Fruit fly (Drosophila melanogaster) whole organism, embryonic: ENCODE data around the gene Ldaf1.
A peak's percentile ranks its signal among the peaks of the same experiment; 100 is the strongest.

Experiments used
- Asciz ChIP-seq: fragments of 200-800 bp; sonication (Bioruptor generic); optimal IDR thresholded peaks from 2 replicates; lab custom pipeline; 2017; ENCODE audit warnings: missing biosample characterization, mild to moderate bottlenecking, missing genetic modification characterization, missing genetic modification reagents
- Bgb ChIP-seq: fragments of 200-800 bp; sonication (Bioruptor generic); IDR thresholded peaks from 2 replicates; pipeline ENCODE4 v1.3.6; 2022; ENCODE audit warnings: missing biosample characterization, missing genetic modification characterization; ENCODE audit not compliant: partially characterized antibody
- CG10366 ChIP-seq: fragments of 200-800 bp; sonication (Bioruptor generic); IDR thresholded peaks from 2 replicates; pipeline ENCODE4 v1.3.6; 2022; ENCODE audit warnings: missing biosample characterization, missing genetic modification characterization
- CG13296 ChIP-seq: fragments of 200-800 bp; sonication (Bioruptor generic); optimal IDR thresholded peaks from 3 replicates; lab custom pipeline; 2018; ENCODE audit warnings: missing biosample characterization, mild to moderate bottlenecking, missing genetic modification characterization
- CG15479 ChIP-seq: fragments of 200-800 bp; sonication (Bioruptor generic); optimal IDR thresholded peaks from 3 replicates; lab custom pipeline; 2019; ENCODE audit warnings: missing biosample characterization, mild to moderate bottlenecking, missing genetic modification characterization, moderate library complexity
- CG15514 ChIP-seq: fragments of 200-800 bp; sonication (Bioruptor generic); optimal IDR thresholded peaks from 3 replicates; lab custom pipeline; 2017; ENCODE audit warnings: missing biosample characterization, missing genetic modification characterization, mild to moderate bottlenecking, moderate library complexity, missing genetic modification reagents
- CG18262 ChIP-seq: fragments of 200-800 bp; optimal IDR thresholded peaks from 3 replicates; lab custom pipeline; 2019; ENCODE audit warnings: missing biosample characterization, mild to moderate bottlenecking, missing genetic modification characterization, moderate library complexity
- CG3065 ChIP-seq: fragments of 200-800 bp; sonication (Bioruptor generic); optimal IDR thresholded peaks from 2 replicates; lab custom pipeline; 2016; ENCODE audit warnings: missing biosample characterization, missing genetic modification characterization
- CG32772 ChIP-seq: fragments of 200-800 bp; sonication (Bioruptor generic); IDR thresholded peaks from 2 replicates; pipeline ENCODE4 v1.3.6; 2022; ENCODE audit warnings: missing biosample characterization, missing genetic modification characterization
- CG5180 ChIP-seq: fragments of 200-800 bp; sonication (Bioruptor generic); optimal IDR thresholded peaks from 3 replicates; lab custom pipeline; 2017; ENCODE audit warnings: missing biosample characterization, missing genetic modification characterization, mild to moderate bottlenecking, moderate library complexity, missing genetic modification reagents
- CG6175 ChIP-seq: fragments of 200-800 bp; sonication (Bioruptor generic); IDR thresholded peaks from 3 replicates; pipeline ENCODE4 v1.3.6; 2022; ENCODE audit warnings: missing biosample characterization, missing genetic modification characterization
- CG6654 ChIP-seq: fragments of 200-800 bp; sonication (Bioruptor generic); optimal IDR thresholded peaks from 2 replicates; lab custom pipeline; 2017; ENCODE audit warnings: missing biosample characterization, mild to moderate bottlenecking, missing genetic modification characterization
- CG6854 ChIP-seq: fragments of 200-800 bp; sonication (Bioruptor generic); optimal IDR thresholded peaks from 3 replicates; lab custom pipeline; 2017; ENCODE audit warnings: missing biosample characterization, mild to moderate bottlenecking, missing genetic modification characterization
- CG9727 ChIP-seq: fragments of 200-800 bp; sonication (Bioruptor generic); optimal IDR thresholded peaks from 3 replicates; lab custom pipeline; 2017; ENCODE audit warnings: missing biosample characterization, mild to moderate bottlenecking, missing genetic modification characterization
- Camta ChIP-seq: fragments of 200-800 bp; sonication (Bioruptor generic); optimal IDR thresholded peaks from 2 replicates; lab custom pipeline; 2016; ENCODE audit warnings: missing biosample characterization, missing genetic modification characterization
- Dad ChIP-seq: fragments of 200-800 bp; sonication (Bioruptor generic); optimal IDR thresholded peaks from 3 replicates; lab custom pipeline; 2016; ENCODE audit warnings: missing biosample characterization, missing genetic modification characterization
- Dfd ChIP-seq, 2 experiments: fragments of >200 bp; optimal IDR thresholded peaks; 2 replicates each; lab custom pipeline; 2017; ENCODE audit warnings: missing biosample characterization in 2 of 2, missing genetic modification characterization in 2 of 2
- ERR ChIP-seq: fragments of 200-800 bp; sonication (Bioruptor generic); optimal IDR thresholded peaks from 2 replicates; lab custom pipeline; 2016; ENCODE audit warnings: missing biosample characterization, missing genetic modification characterization
- Ets97D ChIP-seq: fragments of 200-800 bp; sonication (Bioruptor generic); optimal IDR thresholded peaks from 3 replicates; lab custom pipeline; 2016; ENCODE audit warnings: missing biosample characterization, missing genetic modification characterization
- Hmr ChIP-seq: fragments of 200-800 bp; sonication (Bioruptor generic); optimal IDR thresholded peaks from 3 replicates; lab custom pipeline; 2017; ENCODE audit warnings: mild to moderate bottlenecking, missing biosample characterization, missing genetic modification reagents, missing genetic modification characterization
- Hr3 ChIP-seq: fragments of 200-800 bp; sonication (Bioruptor generic); optimal IDR thresholded peaks from 3 replicates; lab custom pipeline; 2016; ENCODE audit warnings: missing biosample characterization, missing genetic modification characterization
- Max ChIP-seq: fragments of 200-800 bp; sonication (Bioruptor generic); optimal IDR thresholded peaks from 2 replicates; lab custom pipeline; 2016; ENCODE audit warnings: missing biosample characterization, mild to moderate bottlenecking, missing genetic modification characterization
- Mrtf ChIP-seq: fragments of 200-800 bp; sonication (Bioruptor generic); IDR thresholded peaks from 3 replicates; pipeline ENCODE4 v1.3.6; 2022; ENCODE audit warnings: missing biosample characterization, missing genetic modification characterization
- Nf-YA ChIP-seq: fragments of 200-800 bp; sonication (Bioruptor generic); IDR thresholded peaks from 2 replicates; pipeline ENCODE4 v1.3.6; 2022; ENCODE audit warnings: missing biosample characterization, missing genetic modification characterization
- Nf-YC ChIP-seq: fragments of 200-800 bp; optimal IDR thresholded peaks from 3 replicates; lab custom pipeline; 2019; ENCODE audit warnings: missing biosample characterization, mild to moderate bottlenecking, missing genetic modification characterization, moderate library complexity
- PHDP ChIP-seq: fragments of 200-800 bp; sonication (Bioruptor generic); optimal IDR thresholded peaks from 3 replicates; lab custom pipeline; 2018; ENCODE audit warnings: missing biosample characterization, mild to moderate bottlenecking, missing genetic modification characterization, moderate library complexity
- Poxn ChIP-seq: fragments of 200-800 bp; sonication (Bioruptor generic); IDR thresholded peaks from 2 replicates; pipeline ENCODE4 v1.3.6; 2022; ENCODE audit warnings: missing biosample characterization, missing genetic modification characterization
- Taf1 ChIP-seq: fragments of 200-800 bp; sonication (Bioruptor generic); IDR thresholded peaks from 2 replicates; pipeline ENCODE4 v1.3.6; 2022; ENCODE audit warnings: missing biosample characterization, missing genetic modification characterization
- ab ChIP-seq: fragments of 200-800 bp; sonication (Bioruptor generic); optimal IDR thresholded peaks from 2 replicates; lab custom pipeline; 2016; ENCODE audit warnings: missing biosample characterization, missing genetic modification characterization
- al ChIP-seq: fragments of 200-800 bp; sonication (Bioruptor generic); IDR thresholded peaks from 2 replicates; pipeline ENCODE4 v1.3.6; 2022; ENCODE audit warnings: missing biosample characterization, missing genetic modification characterization
- br ChIP-seq: fragments of >200 bp; optimal IDR thresholded peaks from 2 replicates; lab custom pipeline; 2017
- btn ChIP-seq: fragments of 200-800 bp; sonication (Bioruptor generic); optimal IDR thresholded peaks from 2 replicates; lab custom pipeline; 2016; ENCODE audit warnings: missing biosample characterization, missing genetic modification characterization
- crol ChIP-seq: fragments of 200-800 bp; sonication (Bioruptor generic); IDR thresholded peaks from 2 replicates; pipeline ENCODE4 v1.3.6; 2022; ENCODE audit warnings: missing biosample characterization, missing genetic modification characterization
- dan ChIP-seq: fragments of 200-800 bp; sonication (Bioruptor generic); IDR thresholded peaks from 2 replicates; pipeline ENCODE4 v1.3.6; 2022; ENCODE audit warnings: missing biosample characterization, missing genetic modification characterization
- eyg ChIP-seq: fragments of 200-800 bp; sonication (Bioruptor generic); optimal IDR thresholded peaks from 3 replicates; lab custom pipeline; 2016; ENCODE audit warnings: missing biosample characterization, missing genetic modification characterization
- ftz-f1 ChIP-seq: fragments of 200-800 bp; sonication (Bioruptor generic); optimal IDR thresholded peaks from 2 replicates; lab custom pipeline; 2016; ENCODE audit warnings: missing biosample characterization, missing genetic modification characterization
- gce ChIP-seq: fragments of 200-800 bp; sonication (Bioruptor generic); IDR thresholded peaks from 3 replicates; pipeline ENCODE4 v1.3.6; 2022; ENCODE audit warnings: missing biosample characterization, missing genetic modification characterization
- hkb ChIP-seq, 2 experiments: fragments of 200-800 bp in 1 of 2; fragments of >200 bp in 1 of 2; sonication (Bioruptor generic) in 1 of 2; IDR thresholded peaks in 1 of 2; optimal IDR thresholded peaks in 1 of 2; 2 replicates each; pipeline versions ENCODE4 v1.3.6 to Lab custom; 2017 to 2022; ENCODE audit warnings: missing biosample characterization in 1 of 2, missing genetic modification characterization in 1 of 2
- inv ChIP-seq: fragments of 200-800 bp; sonication (Bioruptor generic); IDR thresholded peaks from 2 replicates; pipeline ENCODE4 v1.3.6; 2022; ENCODE audit warnings: missing biosample characterization, missing genetic modification characterization; ENCODE audit not compliant: partially characterized antibody
- jumu ChIP-seq: fragments of 200-800 bp; sonication (Bioruptor generic); optimal IDR thresholded peaks from 3 replicates; lab custom pipeline; 2016; ENCODE audit warnings: missing biosample characterization, missing genetic modification characterization
- kay ChIP-seq: fragments of 200-800 bp; sonication (Bioruptor generic); optimal IDR thresholded peaks from 2 replicates; lab custom pipeline; 2016; ENCODE audit warnings: missing biosample characterization, missing genetic modification characterization
- nerfin-1 ChIP-seq: fragments of 200-800 bp; sonication (Bioruptor generic); optimal IDR thresholded peaks from 3 replicates; lab custom pipeline; 2019; ENCODE audit warnings: missing biosample characterization, mild to moderate bottlenecking, missing genetic modification characterization, moderate library complexity
- nom ChIP-seq: fragments of 200-800 bp; sonication (Bioruptor generic); optimal IDR thresholded peaks from 2 replicates; lab custom pipeline; 2017; ENCODE audit warnings: missing biosample characterization, missing genetic modification characterization, mild to moderate bottlenecking, moderate library complexity, missing genetic modification reagents
- pita ChIP-seq: fragments of 200-800 bp; sonication (Bioruptor generic); optimal IDR thresholded peaks from 2 replicates; lab custom pipeline; 2017; ENCODE audit warnings: missing biosample characterization, mild to moderate bottlenecking, missing genetic modification characterization
- psq ChIP-seq: fragments of 200-800 bp; sonication (Bioruptor generic); optimal IDR thresholded peaks from 2 replicates; lab custom pipeline; 2017; ENCODE audit warnings: missing biosample characterization, missing genetic modification characterization
- repo ChIP-seq: fragments of 200-800 bp; sonication (Bioruptor generic); optimal IDR thresholded peaks from 2 replicates; lab custom pipeline; 2016; ENCODE audit warnings: missing biosample characterization, missing genetic modification characterization
- sens-2 ChIP-seq: fragments of 200-800 bp; sonication (Bioruptor generic); IDR thresholded peaks from 2 replicates; pipeline ENCODE4 v1.3.6; 2022; ENCODE audit warnings: missing biosample characterization, missing genetic modification characterization
- slp2 ChIP-seq: fragments of 200-800 bp; sonication (Bioruptor generic); optimal IDR thresholded peaks from 2 replicates; lab custom pipeline; 2016; ENCODE audit warnings: missing biosample characterization, missing genetic modification characterization
- sqz ChIP-seq: fragments of 200-800 bp; sonication (Bioruptor generic); optimal IDR thresholded peaks from 3 replicates; lab custom pipeline; 2018; ENCODE audit warnings: missing biosample characterization, mild to moderate bottlenecking, missing genetic modification characterization
- tup ChIP-seq: fragments of 200-800 bp; sonication (Bioruptor generic); optimal IDR thresholded peaks from 2 replicates; lab custom pipeline; 2016; ENCODE audit warnings: missing biosample characterization, mild to moderate bottlenecking, missing genetic modification characterization, moderate library complexity
- vvl ChIP-seq: fragments of 200-800 bp; sonication (Bioruptor generic); IDR thresholded peaks from 2 replicates; pipeline ENCODE4 v1.3.6; 2022; ENCODE audit warnings: missing biosample characterization, missing genetic modification characterization

The Ldaf1 gene

dm6 chrX:1858867-1859266 is 42.8 kb downstream of the Ldaf1 start, which contains the start of gene Lamtor5 (continued):
- TF ChIP-seq slp2 = peak; percentile 29
- TF ChIP-seq Hmr (GFP tag; lab: Kevin White, UChicago) = peak; percentile 49
- TF ChIP-seq nerfin-1 (tag; lab: Kevin White, UChicago) = peak; percentile 30
- TF ChIP-seq Camta (GFP tag; lab: Kevin White, UChicago) = no peak
- TF ChIP-seq nom (GFP tag; lab: Kevin White, UChicago) = peak; percentile 28
- no peak for TF ChIP-seq btn (GFP tag; lab: Kevin White, UChicago)
- no peak for TF ChIP-seq ab (GFP tag; lab: Kevin White, UChicago)
- peak; percentile 41 for TF ChIP-seq CG13296 (GFP tag; lab: Kevin White, UChicago)
- no peak for TF ChIP-seq ERR
- no peak for TF ChIP-seq CG5180
- peak; percentile 13 for TF ChIP-seq sqz
- TF ChIP-seq hkb (optimal IDR thresholded peaks at IDR 0.05; lab: Kevin White, UChicago) = no peak
- peak; percentile 39; the same call in 1 of the 2 replicates for TF ChIP-seq hkb (GFP tag; IDR thresholded peaks at IDR 0.05; lab: Robert Waterston, UW)
- no peak for TF ChIP-seq Hr3 (GFP tag; lab: Kevin White, UChicago)
- TF ChIP-seq CG15514 (GFP tag; lab: Kevin White, UChicago) = peak; percentile 61
- TF ChIP-seq Max (GFP tag; lab: Kevin White, UChicago) = peak; percentile 24
- no peak for TF ChIP-seq dan (GFP tag; lab: Robert Waterston, UW)
- no peak for TF ChIP-seq CG6654 (GFP tag; lab: Kevin White, UChicago)
- no peak for TF ChIP-seq sens-2
- TF ChIP-seq crol (GFP tag; lab: Robert Waterston, UW) = no peak
- TF ChIP-seq gce (GFP tag; lab: Robert Waterston, UW) = no peak
- no peak for TF ChIP-seq Dfd (GFP tag; optimal IDR thresholded peaks at IDR 0.05; lab: Kevin White, UChicago)
- TF ChIP-seq CG6175 (GFP tag; lab: Robert Waterston, UW) = 0 out of 3 replicates have a peak, but pooled peaks have one; percentile 10
- TF ChIP-seq ftz-f1 (GFP tag; lab: Kevin White, UChicago) = no peak
- TF ChIP-seq tup (GFP tag; lab: Kevin White, UChicago) = no peak
- TF ChIP-seq Mrtf = no peak
- TF ChIP-seq CG3065 (GFP tag; lab: Kevin White, UChicago) = no peak
- peak; percentile 40 for TF ChIP-seq PHDP (tag; lab: Kevin White, UChicago)
- TF ChIP-seq CG18262 (tag; lab: Kevin White, UChicago) = peak; percentile 32
- TF ChIP-seq jumu (GFP tag; lab: Kevin White, UChicago) = peak; percentile 29
- 0 out of 2 replicates have a peak, but pooled peaks have one; percentile 20 for TF ChIP-seq CG10366 (GFP tag; lab: Robert Waterston, UW)
- no peak for TF ChIP-seq Nf-YA (GFP tag; lab: Robert Waterston, UW)
- TF ChIP-seq pita (GFP tag; lab: Kevin White, UChicago) = no peak
- TF ChIP-seq CG15479 (GFP tag; lab: Kevin White, UChicago) = no peak
- TF ChIP-seq Nf-YC (tag; lab: Kevin White, UChicago) = peak; percentile 29
- peak; percentile 32 for TF ChIP-seq CG6854 (GFP tag; lab: Kevin White, UChicago)
- TF ChIP-seq Ets97D (GFP tag; lab: Kevin White, UChicago) = peak; percentile 28
- no peak for TF ChIP-seq eyg (GFP tag; lab: Kevin White, UChicago)
- TF ChIP-seq kay = no peak
- TF ChIP-seq psq (GFP tag; lab: Kevin White, UChicago) = no peak
- TF ChIP-seq Dad = peak; percentile 14
- no peak for TF ChIP-seq repo (GFP tag; lab: Kevin White, UChicago)
- 0 out of 2 replicates have a peak, but pooled peaks have one; percentile 28 for TF ChIP-seq vvl (GFP tag; lab: Robert Waterston, UW)
- no peak for TF ChIP-seq br (lab: Kevin White, UChicago)
- peak; percentile 44; the same call in 1 of the 2 replicates for TF ChIP-seq CG32772 (GFP tag; lab: Robert Waterston, UW)
- no peak for TF ChIP-seq al (GFP tag; lab: Robert Waterston, UW)
- 0 out of 2 replicates have a peak, but pooled peaks have one; percentile 29 for TF ChIP-seq Taf1 (GFP tag; lab: Robert Waterston, UW)
- TF ChIP-seq Asciz = no peak
- no peak for TF ChIP-seq Poxn
- TF ChIP-seq Bgb (GFP tag; lab: Robert Waterston, UW) = peak; percentile 20; the same call in 1 of the 2 replicates
- peak; percentile 46 for TF ChIP-seq CG9727
- TF ChIP-seq inv = no peak
